Worm (Caenorhabditis elegans): ENCODE results near the gene gsto-2.

DNA sequence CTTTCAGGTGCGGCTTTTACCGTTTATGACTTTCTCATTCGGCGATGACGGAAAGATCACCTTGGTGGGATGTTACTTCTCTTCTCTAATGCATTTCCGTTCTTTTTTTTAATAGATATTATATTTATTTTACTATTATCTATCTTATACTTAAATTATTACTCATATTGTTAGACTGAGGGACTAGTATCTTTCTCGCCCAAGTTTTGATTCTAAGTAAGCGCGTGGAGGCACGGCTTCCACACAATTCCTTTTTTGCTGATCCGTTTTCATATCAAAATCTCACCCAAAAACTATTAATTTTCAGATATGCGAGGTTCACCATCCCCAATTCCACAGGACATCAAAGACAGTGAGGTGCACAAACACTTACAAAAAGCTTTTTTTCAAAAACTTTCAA, 24.8 kb upstream of the gsto-2 start, which contains the start of gene ZC21.10:
- no peak for TF ChIP-seq madf-2 (tag; optimal IDR thresholded peaks at IDR 0.05)
- TF ChIP-seq ama-1 (optimal IDR thresholded peaks at IDR 0.05): no peak
- TF ChIP-seq ets-4 (tag; optimal IDR thresholded peaks at IDR 0.05): no peak
- TF ChIP-seq mec-3 (tag; optimal IDR thresholded peaks at IDR 0.05; ENCODE audit: borderline replicate concordance): no peak
- no peak for TF ChIP-seq tbx-2 (tag; optimal IDR thresholded peaks at IDR 0.05)
- TF ChIP-seq ceh-6 (GFP tag; optimal IDR thresholded peaks at IDR 0.05): no peak
- TF ChIP-seq unc-86 (tag; optimal IDR thresholded peaks at IDR 0.05): no peak
- no peak for TF ChIP-seq sox-4 (tag; optimal IDR thresholded peaks at IDR 0.05)
- TF ChIP-seq dve-1 (tag; optimal IDR thresholded peaks at IDR 0.05): no peak
- TF ChIP-seq C38D4.7 (GFP tag; optimal IDR thresholded peaks at IDR 0.05): no peak
- TF ChIP-seq gmeb-2 (tag; optimal IDR thresholded peaks at IDR 0.05): no peak
- TF ChIP-seq ceh-9 (tag; optimal IDR thresholded peaks at IDR 0.05): no peak
- no peak for TF ChIP-seq unc-55 (GFP tag; optimal IDR thresholded peaks at IDR 0.05)
